Fruit fly (Drosophila melanogaster): ENCODE results near the gene tara.

dm6 chr3R:16241822-16242221 lies 16.4 kb downstream of the tara start:
- TF ChIP-seq psq (optimal IDR thresholded peaks at IDR 0.05): no peak
- no peak for TF ChIP-seq Sin3A (optimal IDR thresholded peaks at IDR 0.05)
- TF ChIP-seq h (optimal IDR thresholded peaks at IDR 0.05): no peak

Measured in Kc167 (cell line).